Fruit fly (Drosophila melanogaster) whole organism, embryonic: ENCODE measurements around the gene CG10700.

Experiments
- Abd-B ChIP-seq: fragments of 200-800 bp; sonication (Bioruptor generic); optimal IDR thresholded peaks from 2 replicates; lab custom pipeline; 2018; ENCODE audit warnings: missing biosample characterization, mild to moderate bottlenecking, missing genetic modification characterization, moderate library complexity
- CG14667 ChIP-seq: fragments of 200-800 bp; sonication (Bioruptor generic); IDR thresholded peaks from 2 replicates; pipeline ENCODE4 v1.3.6; 2022; ENCODE audit warnings: missing biosample characterization, missing genetic modification characterization
- CG5953 ChIP-seq: fragments of 200-800 bp; sonication (Bioruptor generic); IDR thresholded peaks from 2 replicates; pipeline ENCODE4 v1.3.6; 2022; ENCODE audit warnings: missing biosample characterization, missing genetic modification characterization
- CTCF ChIP-seq: fragments of 200-800 bp; sonication (Bioruptor generic); optimal IDR thresholded peaks from 2 replicates; lab custom pipeline; 2017; ENCODE audit warnings: missing biosample characterization, mild to moderate bottlenecking, missing genetic modification characterization, moderate library complexity
- HLH4C ChIP-seq: fragments of 200-800 bp; sonication (Bioruptor generic); IDR thresholded peaks from 3 replicates; pipeline ENCODE4 v1.3.6; 2022; ENCODE audit warnings: missing biosample characterization, missing genetic modification characterization; ENCODE audit not compliant: partially characterized antibody
- Hmr ChIP-seq: fragments of 200-800 bp; sonication (Bioruptor generic); optimal IDR thresholded peaks from 3 replicates; lab custom pipeline; 2017; ENCODE audit warnings: mild to moderate bottlenecking, missing biosample characterization, missing genetic modification reagents, missing genetic modification characterization
- Lpt ChIP-seq: fragments of >200 bp; optimal IDR thresholded peaks from 2 replicates; lab custom pipeline; 2018; ENCODE audit warnings: missing biosample characterization, missing genetic modification characterization
- NC2α ChIP-seq: fragments of 200-800 bp; sonication (Bioruptor generic); optimal IDR thresholded peaks from 2 replicates; lab custom pipeline; 2016; ENCODE audit warnings: missing biosample characterization, missing genetic modification characterization
- Pdp1 ChIP-seq, 2 experiments: fragments of 200-800 bp; sonication (Bioruptor generic); optimal IDR thresholded peaks; 3 replicates each; lab custom pipeline; 2016; ENCODE audit warnings: missing biosample characterization in 2 of 2, missing genetic modification characterization in 2 of 2, mild to moderate bottlenecking in 1 of 2, moderate library complexity in 1 of 2
- dm ChIP-seq: fragments of 200-800 bp; sonication (Bioruptor generic); optimal IDR thresholded peaks from 3 replicates; lab custom pipeline; 2016; ENCODE audit warnings: missing biosample characterization, missing genetic modification characterization
- lilli ChIP-seq: fragments of 200-800 bp; sonication (Bioruptor generic); optimal IDR thresholded peaks from 3 replicates; lab custom pipeline; 2016; ENCODE audit warnings: missing biosample characterization, missing genetic modification characterization
- toy ChIP-seq: fragments of 200-800 bp; sonication (Bioruptor generic); IDR thresholded peaks from 2 replicates; pipeline ENCODE4 v1.3.6; 2022; ENCODE audit warnings: missing biosample characterization, missing genetic modification characterization

DNA sequence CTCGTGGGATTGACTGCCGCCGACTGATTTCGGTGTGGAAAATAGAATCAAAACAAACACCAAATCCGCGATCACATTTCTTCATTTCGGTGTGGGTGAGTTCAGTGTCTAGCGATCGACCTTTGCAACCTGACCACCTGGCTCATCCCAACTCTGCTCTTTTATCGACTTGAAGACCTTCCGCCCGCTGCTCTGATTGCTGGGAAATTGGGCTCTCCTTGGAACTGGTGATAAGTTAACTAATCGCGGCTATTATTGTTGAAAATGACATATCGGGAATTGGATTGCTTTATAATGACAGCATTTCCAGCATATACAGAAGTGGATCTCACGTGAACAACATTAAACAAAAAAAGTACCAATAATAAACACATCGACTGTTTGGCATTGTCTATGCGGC lies 18.5 kb upstream of the CG10700 start:
- TF ChIP-seq CTCF (GFP tag; lab: Kevin White, UChicago) (no peak), CG5953 (no peak), toy (GFP tag; lab: Robert Waterston, UW) (no peak), Lpt (GFP tag; lab: Kevin White, UChicago) (no peak), Pdp1 (GFP tag; optimal IDR thresholded peaks at IDR 0.05; lab: Kevin White, UChicago) (no peak), HLH4C (no peak), CG14667 (GFP tag; lab: Robert Waterston, UW) (no peak), Hmr (GFP tag; lab: Kevin White, UChicago) (no peak), dm (GFP tag; lab: Kevin White, UChicago) (no peak), NC2α (GFP tag; lab: Kevin White, UChicago) (no peak), lilli (no peak), Abd-B (GFP tag; lab: Kevin White, UChicago) (no peak)
